Worm (Caenorhabditis elegans) whole organism, midembryonic: Measurements from ENCODE around the gene cnc-2.

Experiments used
- cog-1 ChIP-seq: sonication (generic microtip); optimal IDR thresholded peaks from 2 replicates; lab custom pipeline; 2016; ENCODE audit warnings: missing genetic modification characterization, missing compliant biosample characterization
- flt-1 ChIP-seq: fragments of 200-800 bp; sonication (Bioruptor generic); IDR thresholded peaks from 2 replicates; pipeline ENCODE4 v1.3.6; 2022; ENCODE audit warnings: missing genetic modification characterization, missing compliant biosample characterization
- klf-2 ChIP-seq: fragments of 200-800 bp; sonication (Bioruptor generic); conservative IDR thresholded peaks from 2 replicates; pipeline ENCODE4 v1.3.6; 2022; ENCODE audit warnings: missing genetic modification reagents, missing genetic modification characterization, missing compliant biosample characterization
- med-1 ChIP-seq: sonication (generic microtip); optimal IDR thresholded peaks from 2 replicates; lab custom pipeline; 2017; ENCODE audit warnings: missing genetic modification characterization, mild to moderate bottlenecking, missing compliant biosample characterization, antibody characterized with exemption, missing genetic modification reagents; ENCODE audit not compliant: insufficient read depth
- ztf-23 ChIP-seq: fragments of 200-800 bp; sonication (Bioruptor generic); IDR thresholded peaks from 2 replicates; pipeline ENCODE4 v1.3.6; 2022; ENCODE audit warnings: missing genetic modification reagents, missing genetic modification characterization, missing compliant biosample characterization
- ztf-29 ChIP-seq: fragments of 200-800 bp; sonication (Bioruptor generic); IDR thresholded peaks from 2 replicates; pipeline ENCODE4 v1.3.6; 2022; ENCODE audit warnings: missing genetic modification reagents, missing genetic modification characterization, missing compliant biosample characterization

DNA sequence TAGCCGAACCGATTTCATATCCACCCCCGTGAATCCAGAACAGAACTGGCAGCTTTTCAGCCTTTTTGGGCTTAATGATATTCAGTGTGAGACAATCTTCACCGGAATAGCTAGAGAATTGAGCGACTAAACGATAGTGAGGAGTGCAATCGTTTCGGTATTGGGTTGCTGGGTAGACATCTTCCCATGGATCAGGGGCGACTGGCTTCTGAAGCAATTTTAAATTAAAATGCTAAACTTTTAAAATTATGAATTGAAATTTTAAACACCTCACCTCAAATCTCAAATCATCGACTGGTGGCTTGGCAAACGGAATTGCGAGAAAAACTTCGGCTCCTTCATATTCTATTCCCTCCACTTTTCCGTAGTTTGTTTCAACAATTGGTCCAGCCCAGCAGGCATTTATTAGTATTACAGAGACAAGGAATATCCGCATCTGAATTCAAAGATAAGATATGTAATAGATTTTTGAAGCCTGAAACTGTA is 18.2 kb downstream of the cnc-2 start, which contains the start of gene ges-1:
- TF ChIP-seq flt-1 (GFP tag; lab: Robert Waterston, UW) (no peak), med-1 (no peak), ztf-29 (no peak), cog-1 (tag; lab: Kevin White, UChicago) (no peak), klf-2 (GFP tag; lab: Robert Waterston, UW) (no peak), ztf-23 (GFP tag; lab: Robert Waterston, UW) (no peak)
